2 fruit fly cellular contexts compared by ENCODE assay signal in genomic region chr2L:15249682-15250081, dm6.
TF ChIP-seq lines count a peak whose summit lies in the region.

No protein-coding gene starts in this region.

- no peak for TF ChIP-seq CTCF in whole organism, embryonic (GFP tag; optimal IDR thresholded peaks at IDR 0.05; lab: Kevin White, UChicago)

TF ChIP-seq in whole organism, embryonic, 481 proteins besides CTCF, POLR2A, EP300 and RAD21 (continues in another document):
- TF ChIP-seq CG12236 (GFP tag; optimal IDR thresholded peaks at IDR 0.05; lab: Kevin White, UChicago) (no peak), Hmr (GFP tag; optimal IDR thresholded peaks at IDR 0.05; lab: Kevin White, UChicago) (no peak), CG7372 (GFP tag; IDR thresholded peaks at IDR 0.05; lab: Robert Waterston, UW) (no peak), CG8478 (optimal IDR thresholded peaks at IDR 0.05; lab: Kevin White, UChicago) (no peak), NK7.1 (GFP tag; optimal IDR thresholded peaks at IDR 0.05; lab: Kevin White, UChicago) (no peak), pros (GFP tag; optimal IDR thresholded peaks at IDR 0.05; lab: Kevin White, UChicago) (no peak), CG2712 (tag; optimal IDR thresholded peaks at IDR 0.05; lab: Kevin White, UChicago) (no peak), CG6254 (GFP tag; optimal IDR thresholded peaks at IDR 0.05; lab: Kevin White, UChicago) (no peak), h (optimal IDR thresholded peaks at IDR 0.05; lab: Kevin White, UChicago) (no peak), row (GFP tag; IDR thresholded peaks at IDR 0.05; lab: Robert Waterston, UW) (peak; percentile 43; the same call in 2 of the 3 replicates), sqz (GFP tag; optimal IDR thresholded peaks at IDR 0.05; lab: Kevin White, UChicago) (no peak), HHEX (GFP tag; optimal IDR thresholded peaks at IDR 0.05; lab: Kevin White, UChicago) (no peak), HLHmδ (GFP tag; optimal IDR thresholded peaks at IDR 0.05; lab: Kevin White, UChicago) (no peak), CG34422 (GFP tag; IDR thresholded peaks at IDR 0.05; lab: Robert Waterston, UW) (0 out of 3 replicates have a peak, but pooled peaks have one; percentile 29), CG16863 (GFP tag; optimal IDR thresholded peaks at IDR 0.05; lab: Kevin White, UChicago) (no peak), caup (GFP tag; optimal IDR thresholded peaks at IDR 0.05; lab: Kevin White, UChicago; ENCODE audit: severe bottlenecking) (no peak), bigmax (GFP tag; optimal IDR thresholded peaks at IDR 0.05; lab: Kevin White, UChicago) (no peak), Med (GFP tag; lab: Kevin White, UChicago) (peak; percentile 77), crol (GFP tag; IDR thresholded peaks at IDR 0.05; lab: Robert Waterston, UW) (no peak), tio (GFP tag; optimal IDR thresholded peaks at IDR 0.05; lab: Kevin White, UChicago) (no peak), Aef1 (GFP tag; IDR thresholded peaks at IDR 0.05; lab: Robert Waterston, UW) (no peak), CG11504 (tag; optimal IDR thresholded peaks at IDR 0.05; lab: Kevin White, UChicago) (peak; percentile 55), CG15269 (tag; optimal IDR thresholded peaks at IDR 0.05; lab: Kevin White, UChicago) (no peak), CG18011 (GFP tag; optimal IDR thresholded peaks at IDR 0.05; lab: Kevin White, UChicago) (no peak), Xrp1 (GFP tag; IDR thresholded peaks at IDR 0.05; lab: Robert Waterston, UW) (peak; percentile 32; the same call in 1 of the 2 replicates), CG14667 (GFP tag; IDR thresholded peaks at IDR 0.05; lab: Robert Waterston, UW) (no peak), sisA (GFP tag; IDR thresholded peaks at IDR 0.05; lab: Robert Waterston, UW) (peak; percentile 39; the same call in 1 of the 2 replicates), H2.0 (GFP tag; IDR thresholded peaks at IDR 0.05; lab: Robert Waterston, UW) (no peak), BEAF-32 (GFP tag; optimal IDR thresholded peaks at IDR 0.05; lab: Kevin White, UChicago) (no peak), HLH3B (GFP tag; IDR thresholded peaks at IDR 0.05; lab: Robert Waterston, UW) (peak; percentile 40; the same call in 1 of the 2 replicates), yki (optimal IDR thresholded peaks at IDR 0.05; lab: Kevin White, UChicago) (no peak), gsb (GFP tag; IDR thresholded peaks at IDR 0.05; lab: Robert Waterston, UW) (no peak), gsb-n (tag; optimal IDR thresholded peaks at IDR 0.05; lab: Kevin White, UChicago) (no peak), esg (GFP tag; conservative IDR thresholded peaks at IDR 0.05; lab: Robert Waterston, UW) (no peak), TFAM (GFP tag; optimal IDR thresholded peaks at IDR 0.05; lab: Kevin White, UChicago) (no peak), Bgb (GFP tag; IDR thresholded peaks at IDR 0.05; lab: Robert Waterston, UW; ENCODE audit: partially characterized antibody) (no peak), CG31441 (GFP tag; IDR thresholded peaks at IDR 0.05; lab: Robert Waterston, UW) (no peak), az2 (GFP tag; optimal IDR thresholded peaks at IDR 0.05; lab: Kevin White, UChicago) (no peak), fd3F (GFP tag; optimal IDR thresholded peaks at IDR 0.05; lab: Kevin White, UChicago) (no peak), seq (GFP tag; IDR thresholded peaks at IDR 0.05; lab: Robert Waterston, UW) (no peak), CG3847 (GFP tag; IDR thresholded peaks at IDR 0.05; lab: Robert Waterston, UW) (no peak), pfk (GFP tag; optimal IDR thresholded peaks at IDR 0.05; lab: Kevin White, UChicago) (no peak), ash1 (GFP tag; optimal IDR thresholded peaks at IDR 0.05; lab: Kevin White, UChicago) (no peak), CG4854 (GFP tag; optimal IDR thresholded peaks at IDR 0.05; lab: Kevin White, UChicago) (no peak), CG12071 (GFP tag; optimal IDR thresholded peaks at IDR 0.05; lab: Kevin White, UChicago) (no peak), knrl (GFP tag; IDR thresholded peaks at IDR 0.05; lab: Robert Waterston, UW; ENCODE audit: partially characterized antibody) (no peak), cg (GFP tag; optimal IDR thresholded peaks at IDR 0.05; lab: Kevin White, UChicago) (no peak), onecut (GFP tag; IDR thresholded peaks at IDR 0.05; lab: Robert Waterston, UW) (no peak)

TF ChIP-seq in whole organism, prepupa, 60 proteins besides CTCF, POLR2A, EP300 and RAD21:
- no peak for TF ChIP-seq Blimp-1 (GFP tag; optimal IDR thresholded peaks at IDR 0.05; lab: Kevin White, UChicago)
- TF ChIP-seq Eip78C (GFP tag; lab: Kevin White, UChicago): peak; percentile 36
TF ChIP-seq in whole organism, prepupa: peak in this region for 1.

Comparison
In these comparisons a context has a peak if more than half of its experiments do, and no peak if none do; other contexts are left out.
1. Of the 7 proteins assayed by ChIP-seq in both whole organism, embryonic and whole organism, prepupa: peak only in whole organism, embryonic: Sox102F; only in whole organism, prepupa: none; in both: none; in neither: 6.